Worm (Caenorhabditis elegans) whole organism, mixed stage, embryonic: ENCODE results near the gene inx-1.

ENCODE experiments used
- hlh-1 ChIP-seq: fragments of 150-350 bp; optimal IDR thresholded peaks from 2 replicates; lab custom pipeline; 2014; ENCODE audit warnings: missing biosample characterization, missing genetic modification reagents, missing genetic modification characterization
- zip-8 ChIP-seq: fragments of 150-350 bp; optimal IDR thresholded peaks from 2 replicates; lab custom pipeline; 2014; ENCODE audit warnings: missing biosample characterization, missing genetic modification characterization

DNA sequence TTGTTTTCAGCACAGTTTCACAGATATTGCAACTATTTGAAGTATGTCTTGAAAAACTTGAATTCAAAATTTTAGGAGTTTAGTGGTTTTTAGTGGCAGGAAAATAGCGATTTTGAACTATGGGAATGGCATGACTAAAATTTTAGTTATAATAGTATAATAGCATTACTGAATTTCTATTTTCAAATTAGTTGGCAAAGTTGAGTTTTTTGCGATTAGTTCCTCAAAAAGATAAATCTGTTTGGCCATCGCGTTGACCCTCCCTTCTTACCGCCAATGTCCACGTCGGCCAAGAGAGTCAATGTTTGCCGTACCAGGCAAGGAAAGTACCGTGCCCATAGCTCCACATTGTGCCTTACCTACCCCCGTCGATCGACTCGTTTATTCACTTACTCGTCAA is 35.2 kb upstream of the inx-1 start, which contains the start of gene ugt-57:
- no peak for TF ChIP-seq hlh-1 (tag; lab: Kevin White, UChicago)
- no peak for TF ChIP-seq zip-8
